Fruit fly (Drosophila melanogaster) ovary, adult (tissue): ENCODE results near the gene Arpc1.

Experiments
- CG17801 ChIP-seq: fragments of 200-800 bp; optimal IDR thresholded peaks from 2 replicates; lab custom pipeline; 2019; ENCODE audit warnings: missing biosample characterization, mild to moderate bottlenecking, missing genetic modification characterization, moderate library complexity; ENCODE audit not compliant: partially characterized antibody

The Arpc1 gene

DNA sequence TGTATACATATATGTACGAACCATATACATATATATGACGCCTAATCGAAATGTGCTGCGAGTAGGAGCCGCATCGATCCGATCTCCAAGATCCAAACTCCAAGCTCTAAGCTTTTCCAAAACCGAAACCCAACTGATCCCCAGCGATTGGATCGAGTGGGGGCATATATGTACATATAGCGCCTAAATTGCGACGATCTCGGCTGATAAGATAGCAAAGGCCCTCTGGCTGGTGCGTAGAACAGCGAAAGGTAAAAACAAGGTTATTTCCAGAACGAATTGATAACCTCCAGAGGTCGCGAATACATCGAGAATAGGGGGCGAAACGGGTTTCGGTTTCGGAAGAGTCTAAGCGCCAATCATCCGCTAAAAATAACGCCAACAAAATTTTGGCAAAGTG lies 50.4 kb downstream of the Arpc1 start:
- TF ChIP-seq CG17801 (GFP tag; lab: Kevin White, UChicago), result no peak

DNA sequence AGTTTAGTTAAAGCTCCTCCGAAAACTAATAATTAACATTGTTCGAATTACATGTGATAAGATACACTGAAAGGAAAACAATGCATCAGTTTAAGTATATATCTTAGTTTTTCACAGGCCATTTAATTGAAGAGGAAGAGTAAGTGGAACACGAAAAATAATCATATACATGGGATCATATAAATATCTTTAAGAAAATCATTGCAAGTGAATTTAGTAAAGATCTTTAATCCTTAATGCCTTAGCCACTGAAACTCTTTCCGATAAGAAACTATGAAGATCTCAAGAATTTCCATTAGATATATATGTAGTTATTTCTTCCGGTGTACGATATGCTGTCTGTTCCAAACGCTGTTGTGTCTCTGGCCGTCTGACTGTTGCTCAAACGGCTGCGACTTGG lies 50.9 kb downstream of the Arpc1 start:
- TF ChIP-seq CG17801 (GFP tag; lab: Kevin White, UChicago), result peak; percentile 14
